Worm (Caenorhabditis elegans): ENCODE measurements around the gene F20D6.2.

ce11 chrV:8188421-8188820 lies 2.6 kb downstream of the F20D6.2 start, which contains the start of gene F20D6.15:
- TF ChIP-seq egl-27 (tag; optimal IDR thresholded peaks at IDR 0.05), result no peak
- TF ChIP-seq fkh-10 (GFP tag; optimal IDR thresholded peaks at IDR 0.05), result no peak
- no peak for TF ChIP-seq snpc-4 (tag; optimal IDR thresholded peaks at IDR 0.05)

All from whole organism, L3 larva.